Worm (Caenorhabditis elegans) whole organism, young adult: ENCODE data around the gene epg-4.

Source experiments
- B0336.3 ChIP-seq: fragments of 200-800 bp; sonication (Bioruptor generic); IDR thresholded peaks from 2 replicates; pipeline ENCODE4 v1.3.6; 2022; ENCODE audit warnings: missing genetic modification characterization, missing compliant biosample characterization
- Y56A3A.18 ChIP-seq: fragments of 200-800 bp; sonication (Bioruptor generic); IDR thresholded peaks from 2 replicates; pipeline ENCODE4 v1.3.6; 2022; ENCODE audit warnings: missing genetic modification reagents, missing genetic modification characterization, missing compliant biosample characterization

ce11 chrIII:7203130-7203775 lies 21.3 kb downstream of the epg-4 start:
- TF ChIP-seq B0336.3 (GFP tag; lab: Robert Waterston, UW) = no peak
- no peak for TF ChIP-seq Y56A3A.18
